Fruit fly (Drosophila melanogaster): ENCODE data around the gene Saysd1.

Gene Saysd1

dm6 chr3R:25178521-25178920 lies 36.5 kb downstream of the Saysd1 start (continued):
- TF ChIP-seq CG7271 (tag; optimal IDR thresholded peaks at IDR 0.05): peak; percentile 51
- peak; percentile 29 for TF ChIP-seq CG2120 (GFP tag; optimal IDR thresholded peaks at IDR 0.05)
- no peak for TF ChIP-seq mam (GFP tag; optimal IDR thresholded peaks at IDR 0.05)
- peak; percentile 70 for TF ChIP-seq CG1603 (tag; optimal IDR thresholded peaks at IDR 0.05)
- TF ChIP-seq CG12391 (tag; optimal IDR thresholded peaks at IDR 0.05): peak; percentile 81
- no peak for TF ChIP-seq maf-S (GFP tag; optimal IDR thresholded peaks at IDR 0.05)
- no peak for TF ChIP-seq cas (GFP tag; IDR thresholded peaks at IDR 0.05)
- no peak for TF ChIP-seq Dref (GFP tag; IDR thresholded peaks at IDR 0.05)
- TF ChIP-seq Atf6 (GFP tag; IDR thresholded peaks at IDR 0.05): peak; percentile 46; the same call in 1 of the 2 replicates
- peak; percentile 83 for TF ChIP-seq az2 (GFP tag; optimal IDR thresholded peaks at IDR 0.05)
- TF ChIP-seq pzg (GFP tag; optimal IDR thresholded peaks at IDR 0.05): no peak
- TF ChIP-seq gce (GFP tag; IDR thresholded peaks at IDR 0.05): 0 out of 3 replicates have a peak, but pooled peaks have one; percentile 28
- TF ChIP-seq nerfin-1 (tag; optimal IDR thresholded peaks at IDR 0.05): no peak
- TF ChIP-seq tap (tag; optimal IDR thresholded peaks at IDR 0.05): peak; percentile 19
- TF ChIP-seq mirr (GFP tag; optimal IDR thresholded peaks at IDR 0.05): no peak
- TF ChIP-seq bowl (GFP tag; IDR thresholded peaks at IDR 0.05): no peak
- TF ChIP-seq CG4424 (GFP tag; optimal IDR thresholded peaks at IDR 0.05): peak; percentile 5
- peak; percentile 75 for TF ChIP-seq Elba2 (GFP tag; optimal IDR thresholded peaks at IDR 0.05)
- 0 out of 3 replicates have a peak, but pooled peaks have one; percentile 53 for TF ChIP-seq CG11093 (GFP tag; IDR thresholded peaks at IDR 0.05)
- TF ChIP-seq CG10321 (GFP tag; IDR thresholded peaks at IDR 0.05): no peak
- no peak for TF ChIP-seq C15 (GFP tag; IDR thresholded peaks at IDR 0.05)
- TF ChIP-seq CG11695 (GFP tag; IDR thresholded peaks at IDR 0.05): peak; percentile 68; the same call in 2 of the 3 replicates
- TF ChIP-seq Taf1 (GFP tag; IDR thresholded peaks at IDR 0.05): no peak
- peak; percentile 50 for TF ChIP-seq CG10959 (GFP tag; IDR thresholded peaks at IDR 0.05)
- TF ChIP-seq gt (GFP tag; IDR thresholded peaks at IDR 0.05): 0 out of 2 replicates have a peak, but pooled peaks have one; percentile 33
- TF ChIP-seq sd (tag; optimal IDR thresholded peaks at IDR 0.05): no peak
- no peak for TF ChIP-seq Fer1 (GFP tag; optimal IDR thresholded peaks at IDR 0.05)
- no peak for TF ChIP-seq Bgb (GFP tag; IDR thresholded peaks at IDR 0.05; ENCODE audit: partially characterized antibody)
- TF ChIP-seq CG2678 (tag; optimal IDR thresholded peaks at IDR 0.05): peak; percentile 6
- no peak for TF ChIP-seq BtbVII (GFP tag; optimal IDR thresholded peaks at IDR 0.05)
- TF ChIP-seq prd (optimal IDR thresholded peaks at IDR 0.05): no peak
- TF ChIP-seq prd (GFP tag; IDR thresholded peaks at IDR 0.05): peak; percentile 93
- TF ChIP-seq onecut (GFP tag; IDR thresholded peaks at IDR 0.05): peak; percentile 19; the same call in 1 of the 2 replicates
- TF ChIP-seq Sry-β (GFP tag; optimal IDR thresholded peaks at IDR 0.05): no peak
- TF ChIP-seq CG11504 (tag; optimal IDR thresholded peaks at IDR 0.05): peak; percentile 60
- peak; percentile 64 for TF ChIP-seq ac (GFP tag; optimal IDR thresholded peaks at IDR 0.05)
- TF ChIP-seq gsb-n (tag; optimal IDR thresholded peaks at IDR 0.05): peak; percentile 66
- no peak for TF ChIP-seq D (optimal IDR thresholded peaks at IDR 0.05)
- TF ChIP-seq D (GFP tag; optimal IDR thresholded peaks at IDR 0.05): peak; percentile 57
- TF ChIP-seq Dad (GFP tag; optimal IDR thresholded peaks at IDR 0.05): no peak
- no peak for TF ChIP-seq Rx (GFP tag; IDR thresholded peaks at IDR 0.05)
- TF ChIP-seq CG10147 (GFP tag; optimal IDR thresholded peaks at IDR 0.05): no peak
- TF ChIP-seq CG34422 (GFP tag; IDR thresholded peaks at IDR 0.05): peak; percentile 77; the same call in 2 of the 3 replicates
- peak; percentile 53 for TF ChIP-seq phol (tag; optimal IDR thresholded peaks at IDR 0.05)
- peak; percentile 37; the same call in 1 of the 3 replicates for TF ChIP-seq ken (GFP tag; IDR thresholded peaks at IDR 0.05)
- no peak for TF ChIP-seq pan (optimal IDR thresholded peaks at IDR 0.05)
- TF ChIP-seq pan (GFP tag; optimal IDR thresholded peaks at IDR 0.05 in 1 of 2, IDR thresholded peaks at IDR 0.05 in 1 of 2): peak in 1 of 2 experiments; percentile 65
- no peak for TF ChIP-seq MBD-R2 (GFP tag; IDR thresholded peaks at IDR 0.05)
- no peak for TF ChIP-seq CG10654 (GFP tag; optimal IDR thresholded peaks at IDR 0.05)
- TF ChIP-seq knrl (GFP tag; IDR thresholded peaks at IDR 0.05; ENCODE audit: partially characterized antibody): no peak
- TF ChIP-seq Myb (GFP tag; optimal IDR thresholded peaks at IDR 0.05): no peak
- TF ChIP-seq Atf3 (GFP tag; optimal IDR thresholded peaks at IDR 0.05): peak; percentile 34

Measured in whole organism, embryonic.